Fruit fly (Drosophila melanogaster) whole organism, embryonic: ENCODE measurements around the gene CG43845.

Experiments
- ATbp ChIP-seq: fragments of 200-800 bp; sonication (Bioruptor generic); optimal IDR thresholded peaks from 2 replicates; lab custom pipeline; 2017; ENCODE audit warnings: missing biosample characterization, mild to moderate bottlenecking, missing genetic modification characterization, missing genetic modification reagents
- C15 ChIP-seq: fragments of 200-800 bp; sonication (Bioruptor generic); IDR thresholded peaks from 3 replicates; pipeline ENCODE4 v1.3.6; 2022; ENCODE audit warnings: missing biosample characterization, missing genetic modification characterization
- CG10147 ChIP-seq: fragments of 200-800 bp; sonication (Bioruptor generic); optimal IDR thresholded peaks from 2 replicates; lab custom pipeline; 2019; ENCODE audit warnings: missing biosample characterization, mild to moderate bottlenecking, missing genetic modification characterization, moderate library complexity
- CG10431 ChIP-seq: fragments of 200-800 bp; sonication (Bioruptor generic); optimal IDR thresholded peaks from 3 replicates; lab custom pipeline; 2018; ENCODE audit warnings: missing biosample characterization, mild to moderate bottlenecking, missing genetic modification characterization
- CG10462 ChIP-seq: fragments of 200-800 bp; sonication (Bioruptor generic); optimal IDR thresholded peaks from 2 replicates; lab custom pipeline; 2016; ENCODE audit warnings: missing biosample characterization, missing genetic modification characterization
- CG11085 ChIP-seq: fragments of 200-800 bp; sonication (Bioruptor generic); IDR thresholded peaks from 2 replicates; pipeline ENCODE4 v1.3.6; 2022; ENCODE audit warnings: missing biosample characterization, missing genetic modification characterization
- CG12744 ChIP-seq: fragments of 200-800 bp; sonication (Bioruptor generic); optimal IDR thresholded peaks from 2 replicates; lab custom pipeline; 2016; ENCODE audit warnings: missing biosample characterization, missing genetic modification characterization
- CG13624 ChIP-seq: fragments of 200-800 bp; sonication (Bioruptor generic); optimal IDR thresholded peaks from 2 replicates; lab custom pipeline; 2016; ENCODE audit warnings: missing biosample characterization, missing genetic modification characterization
- CG13775 ChIP-seq: fragments of 200-800 bp; sonication (Bioruptor generic); optimal IDR thresholded peaks from 3 replicates; lab custom pipeline; 2017; ENCODE audit warnings: missing biosample characterization, mild to moderate bottlenecking, missing genetic modification characterization
- CG13894 ChIP-seq: fragments of 200-800 bp; sonication (Bioruptor generic); optimal IDR thresholded peaks from 3 replicates; lab custom pipeline; 2018; ENCODE audit warnings: missing biosample characterization, mild to moderate bottlenecking, missing genetic modification characterization, moderate library complexity
- CG15269 ChIP-seq: fragments of 200-800 bp; sonication (Bioruptor generic); optimal IDR thresholded peaks from 2 replicates; lab custom pipeline; 2018; ENCODE audit warnings: missing biosample characterization, mild to moderate bottlenecking, missing genetic modification characterization, moderate library complexity
- CG15514 ChIP-seq: fragments of 200-800 bp; sonication (Bioruptor generic); optimal IDR thresholded peaks from 3 replicates; lab custom pipeline; 2017; ENCODE audit warnings: missing biosample characterization, missing genetic modification characterization, mild to moderate bottlenecking, moderate library complexity, missing genetic modification reagents
- CG15696 ChIP-seq: fragments of 200-800 bp; sonication (Bioruptor generic); optimal IDR thresholded peaks from 2 replicates; lab custom pipeline; 2019; ENCODE audit warnings: missing biosample characterization, mild to moderate bottlenecking, missing genetic modification characterization, moderate library complexity
- CG18619 ChIP-seq: fragments of 200-800 bp; sonication (Bioruptor generic); optimal IDR thresholded peaks from 3 replicates; lab custom pipeline; 2017; ENCODE audit warnings: missing biosample characterization, mild to moderate bottlenecking, missing genetic modification characterization
- CG3065 ChIP-seq: fragments of 200-800 bp; sonication (Bioruptor generic); optimal IDR thresholded peaks from 2 replicates; lab custom pipeline; 2016; ENCODE audit warnings: missing biosample characterization, missing genetic modification characterization
- CG31388 ChIP-seq: fragments of 200-800 bp; sonication (Bioruptor generic); optimal IDR thresholded peaks from 2 replicates; lab custom pipeline; 2016; ENCODE audit warnings: missing biosample characterization, missing genetic modification characterization
- CG3281 ChIP-seq: fragments of 200-800 bp; sonication (Bioruptor generic); optimal IDR thresholded peaks from 3 replicates; lab custom pipeline; 2017; ENCODE audit warnings: missing biosample characterization, mild to moderate bottlenecking, missing genetic modification characterization
- CG34224 ChIP-seq: fragments of 200-800 bp; sonication (Bioruptor generic); IDR thresholded peaks from 3 replicates; pipeline ENCODE4 v1.3.6; 2022; ENCODE audit warnings: missing biosample characterization, missing genetic modification characterization; ENCODE audit not compliant: partially characterized antibody
- CG6765 ChIP-seq: fragments of 200-800 bp; sonication (Bioruptor generic); optimal IDR thresholded peaks from 3 replicates; lab custom pipeline; 2017; ENCODE audit warnings: missing biosample characterization, mild to moderate bottlenecking, missing genetic modification characterization
- CG7357 ChIP-seq: fragments of 200-800 bp; sonication (Bioruptor generic); IDR thresholded peaks from 3 replicates; pipeline ENCODE4 v1.3.6; 2022; ENCODE audit warnings: missing biosample characterization, missing genetic modification characterization
- CG8089 ChIP-seq: fragments of 200-800 bp; sonication (Bioruptor generic); optimal IDR thresholded peaks from 3 replicates; lab custom pipeline; 2016; ENCODE audit warnings: missing biosample characterization, missing genetic modification characterization
- D19B ChIP-seq: fragments of 200-800 bp; sonication (Bioruptor generic); optimal IDR thresholded peaks from 2 replicates; lab custom pipeline; 2017; ENCODE audit warnings: missing biosample characterization, mild to moderate bottlenecking, missing genetic modification characterization
- Fer1 ChIP-seq: fragments of 200-800 bp; sonication (Bioruptor generic); optimal IDR thresholded peaks from 2 replicates; lab custom pipeline; 2017; ENCODE audit warnings: missing biosample characterization, mild to moderate bottlenecking, missing genetic modification characterization
- HLHmδ ChIP-seq: fragments of 200-800 bp; sonication (Bioruptor generic); optimal IDR thresholded peaks from 2 replicates; lab custom pipeline; 2018; ENCODE audit warnings: missing biosample characterization, mild to moderate bottlenecking, missing genetic modification characterization, moderate library complexity
- Hmx ChIP-seq: fragments of 200-800 bp; sonication (Bioruptor generic); optimal IDR thresholded peaks from 2 replicates; lab custom pipeline; 2016; ENCODE audit warnings: missing biosample characterization, missing genetic modification characterization
- Mad ChIP-seq: fragments of 200-800 bp; sonication (Bioruptor generic); optimal IDR thresholded peaks from 2 replicates; lab custom pipeline; 2016; ENCODE audit warnings: missing biosample characterization, missing genetic modification characterization
- Med ChIP-seq: fragments of 200-800 bp; sonication (Bioruptor generic); peaks from one replicate; lab custom pipeline; 2016; ENCODE audit warnings: missing biosample characterization, missing genetic modification characterization, mild to moderate bottlenecking, inconsistent platforms, moderate library complexity
- Meics ChIP-seq: fragments of 200-800 bp; sonication (Bioruptor generic); optimal IDR thresholded peaks from 2 replicates; lab custom pipeline; 2017; ENCODE audit warnings: missing biosample characterization, mild to moderate bottlenecking, missing genetic modification characterization
- NC2α ChIP-seq: fragments of 200-800 bp; sonication (Bioruptor generic); optimal IDR thresholded peaks from 2 replicates; lab custom pipeline; 2016; ENCODE audit warnings: missing biosample characterization, missing genetic modification characterization
- Six4 ChIP-seq: fragments of 200-800 bp; sonication (Bioruptor generic); optimal IDR thresholded peaks from 2 replicates; lab custom pipeline; 2016; ENCODE audit warnings: missing biosample characterization, missing genetic modification characterization
- Tbp ChIP-seq: fragments of >200 bp; optimal IDR thresholded peaks from 2 replicates; lab custom pipeline; 2018; ENCODE audit warnings: missing biosample characterization, missing genetic modification characterization
- amos ChIP-seq: fragments of 200-800 bp; sonication (Bioruptor generic); IDR thresholded peaks from 2 replicates; pipeline ENCODE4 v1.3.6; 2022; ENCODE audit warnings: missing biosample characterization, missing genetic modification characterization; ENCODE audit not compliant: partially characterized antibody
- ase ChIP-seq: fragments of 200-800 bp; sonication (Bioruptor generic); IDR thresholded peaks from 3 replicates; pipeline ENCODE4 v1.3.6; 2022; ENCODE audit warnings: missing biosample characterization, missing genetic modification characterization
- bigmax ChIP-seq: fragments of 200-800 bp; sonication (Bioruptor generic); optimal IDR thresholded peaks from 2 replicates; lab custom pipeline; 2018; ENCODE audit warnings: missing biosample characterization, mild to moderate bottlenecking, missing genetic modification characterization
- bowl ChIP-seq: fragments of 200-800 bp; sonication (Bioruptor generic); IDR thresholded peaks from 2 replicates; pipeline ENCODE4 v1.3.6; 2022; ENCODE audit warnings: missing biosample characterization, missing genetic modification characterization
- chn ChIP-seq: fragments of 200-800 bp; sonication (Bioruptor generic); optimal IDR thresholded peaks from 2 replicates; lab custom pipeline; 2016; ENCODE audit warnings: missing biosample characterization, missing genetic modification characterization
- ems ChIP-seq: fragments of 200-800 bp; sonication (Bioruptor generic); optimal IDR thresholded peaks from 3 replicates; lab custom pipeline; 2016; ENCODE audit warnings: missing biosample characterization, missing genetic modification characterization
- fd3F ChIP-seq: fragments of 200-800 bp; sonication (Bioruptor generic); optimal IDR thresholded peaks from 2 replicates; lab custom pipeline; 2018; ENCODE audit warnings: missing biosample characterization, mild to moderate bottlenecking, missing genetic modification characterization, moderate library complexity
- fd64A ChIP-seq: fragments of 200-800 bp; sonication (Bioruptor generic); optimal IDR thresholded peaks from 3 replicates; lab custom pipeline; 2018; ENCODE audit warnings: missing biosample characterization, mild to moderate bottlenecking, missing genetic modification characterization
- gce ChIP-seq: fragments of 200-800 bp; sonication (Bioruptor generic); IDR thresholded peaks from 3 replicates; pipeline ENCODE4 v1.3.6; 2022; ENCODE audit warnings: missing biosample characterization, missing genetic modification characterization
- gfzf ChIP-seq: fragments of 200-800 bp; sonication (Bioruptor generic); optimal IDR thresholded peaks from 2 replicates; lab custom pipeline; 2016; ENCODE audit warnings: missing biosample characterization, mild to moderate bottlenecking, missing genetic modification characterization, moderate library complexity
- pita ChIP-seq: fragments of 200-800 bp; sonication (Bioruptor generic); optimal IDR thresholded peaks from 2 replicates; lab custom pipeline; 2017; ENCODE audit warnings: missing biosample characterization, mild to moderate bottlenecking, missing genetic modification characterization
- seq ChIP-seq: fragments of 200-800 bp; sonication (Bioruptor generic); IDR thresholded peaks from 2 replicates; pipeline ENCODE4 v1.3.6; 2022; ENCODE audit warnings: missing biosample characterization, missing genetic modification characterization
- slbo ChIP-seq: fragments of 200-800 bp; sonication (Bioruptor generic); IDR thresholded peaks from 2 replicates; pipeline ENCODE4 v1.3.6; 2022; ENCODE audit warnings: missing biosample characterization, missing genetic modification characterization
- sqz ChIP-seq: fragments of 200-800 bp; sonication (Bioruptor generic); optimal IDR thresholded peaks from 3 replicates; lab custom pipeline; 2018; ENCODE audit warnings: missing biosample characterization, mild to moderate bottlenecking, missing genetic modification characterization
- tgo ChIP-seq: fragments of 200-800 bp; sonication (Bioruptor generic); IDR thresholded peaks from 3 replicates; pipeline ENCODE4 v1.3.6; 2022; ENCODE audit warnings: missing biosample characterization, missing genetic modification characterization
- trh ChIP-seq: fragments of 200-800 bp; sonication (Bioruptor generic); optimal IDR thresholded peaks from 2 replicates; lab custom pipeline; 2016; ENCODE audit warnings: missing biosample characterization, missing genetic modification characterization
- zfh2 ChIP-seq: fragments of 200-800 bp; sonication (Bioruptor generic); optimal IDR thresholded peaks from 2 replicates; lab custom pipeline; 2016; ENCODE audit warnings: missing biosample characterization, missing genetic modification characterization

Gene CG43845

dm6 chr3R:5485295-5485718 lies 37.6 kb downstream of the CG43845 start, which contains the start of gene CG31550 (continued):
- TF ChIP-seq gfzf (GFP tag; lab: Kevin White, UChicago) (peak; percentile 71), CG13775 (peak; percentile 66), Meics (GFP tag; lab: Kevin White, UChicago) (peak; percentile 67), chn (GFP tag; lab: Kevin White, UChicago) (peak; percentile 32), Med (GFP tag; lab: Kevin White, UChicago) (peak; percentile 79), Mad (peak; percentile 6), pita (no peak), CG3281 (peak; percentile 52), Hmx (GFP tag; lab: Kevin White, UChicago) (no peak), trh (peak; percentile 39), CG13624 (GFP tag; lab: Kevin White, UChicago) (peak; percentile 59), fd3F (peak; percentile 66), ATbp (no peak), CG13894 (tag; lab: Kevin White, UChicago) (no peak), zfh2 (GFP tag; lab: Kevin White, UChicago) (peak; percentile 54), Fer1 (GFP tag; lab: Kevin White, UChicago) (peak; percentile 40), seq (GFP tag; lab: Robert Waterston, UW) (peak; percentile 51; the same call in 1 of the 2 replicates), ase (GFP tag; lab: Robert Waterston, UW) (peak; percentile 68), amos (GFP tag; lab: Robert Waterston, UW) (0 out of 2 replicates have a peak, but pooled peaks have one; percentile 11), Six4 (peak; percentile 43), tgo (GFP tag; lab: Robert Waterston, UW) (peak; percentile 85), CG6765 (GFP tag; lab: Kevin White, UChicago) (peak; percentile 12), CG15514 (GFP tag; lab: Kevin White, UChicago) (peak; percentile 44), bowl (GFP tag; lab: Robert Waterston, UW) (no peak), CG10147 (GFP tag; lab: Kevin White, UChicago) (peak; percentile 64), fd64A (no peak), CG11085 (GFP tag; lab: Robert Waterston, UW) (peak; percentile 73; the same call in 1 of the 2 replicates), CG8089 (no peak), CG10462 (GFP tag; lab: Kevin White, UChicago) (peak; percentile 39), CG10431 (GFP tag; lab: Kevin White, UChicago) (no peak), sqz (GFP tag; lab: Kevin White, UChicago) (no peak), slbo (GFP tag; lab: Robert Waterston, UW) (peak; percentile 91), CG18619 (peak; percentile 43), gce (0 out of 3 replicates have a peak, but pooled peaks have one; percentile 44), CG12744 (GFP tag; lab: Kevin White, UChicago) (peak; percentile 11), bigmax (GFP tag; lab: Kevin White, UChicago) (no peak), CG3065 (GFP tag; lab: Kevin White, UChicago) (no peak), CG34224 (GFP tag; lab: Robert Waterston, UW) (no peak), CG15696 (tag; lab: Kevin White, UChicago) (peak; percentile 63), CG31388 (peak; percentile 52), ems (GFP tag; lab: Kevin White, UChicago) (no peak), NC2α (no peak), D19B (GFP tag; lab: Kevin White, UChicago) (peak; percentile 45), CG7357 (GFP tag; lab: Robert Waterston, UW) (peak; percentile 59; the same call in 2 of the 3 replicates), C15 (GFP tag; lab: Robert Waterston, UW) (no peak), CG15269 (tag; lab: Kevin White, UChicago) (peak; percentile 76), HLHmδ (no peak), Tbp (GFP tag; lab: Kevin White, UChicago) (no peak)
